Worm (Caenorhabditis elegans) whole organism, early embryonic: Measurements from ENCODE around the gene K01A6.6.

Experiments used
- B0310.2 ChIP-seq: sonication (generic microtip); optimal IDR thresholded peaks from 2 replicates; lab custom pipeline; 2016; ENCODE audit warnings: mild to moderate bottlenecking, missing genetic modification characterization, missing compliant biosample characterization
- ets-7 ChIP-seq: sonication (generic microtip); optimal IDR thresholded peaks from 2 replicates; lab custom pipeline; 2016; ENCODE audit warnings: missing genotype, missing genetic modification characterization, missing compliant biosample characterization
- flt-1 ChIP-seq: fragments of 200-800 bp; sonication (Bioruptor generic); IDR thresholded peaks from 2 replicates; pipeline ENCODE4 v1.3.6; 2022; ENCODE audit warnings: missing genetic modification characterization, missing compliant biosample characterization
- sea-1 ChIP-seq: fragments of 200-800 bp; sonication (Bioruptor generic); conservative IDR thresholded peaks from 2 replicates; pipeline ENCODE4 v1.3.6; 2022; ENCODE audit warnings: missing genetic modification characterization, missing compliant biosample characterization

DNA sequence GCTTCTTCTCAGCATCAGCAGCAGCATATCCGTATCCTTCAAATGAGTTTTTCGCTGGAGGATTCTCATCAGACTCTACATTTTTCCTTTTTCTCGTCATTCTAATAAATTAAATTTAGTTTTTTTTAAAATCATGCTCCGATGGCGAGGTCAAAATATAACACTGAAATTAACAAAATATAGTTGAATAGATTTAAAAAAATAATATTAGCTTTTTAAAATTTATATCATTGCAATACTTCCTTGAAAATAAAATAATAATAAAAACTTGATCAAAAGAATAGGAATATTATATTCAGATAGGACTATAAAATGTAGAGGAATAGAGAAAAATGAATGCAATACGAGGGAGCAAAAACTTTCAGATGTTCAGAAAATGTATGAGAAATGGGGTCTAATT lies 47.1 kb upstream of the K01A6.6 start, which contains the start of gene ZK792.5:
- no peak for TF ChIP-seq flt-1 (GFP tag; lab: Robert Waterston, UW)
- no peak for TF ChIP-seq ets-7 (tag; lab: Kevin White, UChicago)
- TF ChIP-seq B0310.2 (tag; lab: Kevin White, UChicago): no peak
- no peak for TF ChIP-seq sea-1 (GFP tag; lab: Robert Waterston, UW)
